Worm (Caenorhabditis elegans): ENCODE results near the gene F18A11.2.

ce11 chrII:12984709-12985108 is 46.8 kb upstream of the F18A11.2 start:
- TF ChIP-seq lin-13 (GFP tag; optimal IDR thresholded peaks at IDR 0.05) (no peak), nhr-23 (tag; optimal IDR thresholded peaks at IDR 0.05) (no peak), F13H6.1 (tag; optimal IDR thresholded peaks at IDR 0.05) (no peak), nhr-129 (tag; optimal IDR thresholded peaks at IDR 0.05) (no peak), lin-11 (tag; optimal IDR thresholded peaks at IDR 0.05) (no peak), aly-2 (tag; optimal IDR thresholded peaks at IDR 0.05) (no peak), ceh-16 (tag; optimal IDR thresholded peaks at IDR 0.05) (no peak), egl-27 (tag; optimal IDR thresholded peaks at IDR 0.05) (no peak), nhr-237 (tag; optimal IDR thresholded peaks at IDR 0.05) (no peak), nhr-6 (tag; optimal IDR thresholded peaks at IDR 0.05) (no peak)
